Worm (Caenorhabditis elegans) whole organism, L3 larva: Measurements from ENCODE around the gene rhy-1.

Source experiments
- R02D3.7 ChIP-seq: fragments of 150-350 bp; optimal IDR thresholded peaks from 2 replicates; lab custom pipeline; 2014; ENCODE audit warnings: missing biosample characterization, missing genetic modification characterization
- ZK546.5 ChIP-seq: sonication (generic microtip); optimal IDR thresholded peaks from 2 replicates; lab custom pipeline; 2017; ENCODE audit warnings: missing biosample characterization, missing genetic modification characterization
- aly-2 ChIP-seq: fragments of 150-350 bp; optimal IDR thresholded peaks from 2 replicates; lab custom pipeline; 2014; ENCODE audit warnings: missing biosample characterization, missing genetic modification characterization
- ama-1 ChIP-seq: fragments of 150-350 bp; optimal IDR thresholded peaks from 2 replicates; lab custom pipeline; 2018
- ceh-16 ChIP-seq: sonication (generic microtip); optimal IDR thresholded peaks from 2 replicates; lab custom pipeline; 2017; ENCODE audit warnings: missing biosample characterization, missing genetic modification characterization
- ceh-28 ChIP-seq: fragments of 150-350 bp; optimal IDR thresholded peaks from 2 replicates; lab custom pipeline; 2014; ENCODE audit warnings: missing biosample characterization, missing genetic modification reagents, missing genetic modification characterization
- ceh-82 ChIP-seq: fragments of 150-350 bp; optimal IDR thresholded peaks from 2 replicates; lab custom pipeline; 2014; ENCODE audit warnings: missing biosample characterization, missing genetic modification characterization
- ceh-9 ChIP-seq: sonication (generic microtip); optimal IDR thresholded peaks from 2 replicates; lab custom pipeline; 2018; ENCODE audit warnings: missing biosample characterization, missing genetic modification characterization
- daf-12 ChIP-seq: fragments of 150-350 bp; optimal IDR thresholded peaks from 2 replicates; lab custom pipeline; 2014; ENCODE audit warnings: missing biosample characterization, missing genetic modification reagents, missing genetic modification characterization
- egl-27 ChIP-seq: sonication (generic microtip); optimal IDR thresholded peaks from 4 replicates; lab custom pipeline; 2017; ENCODE audit warnings: missing biosample characterization, missing genetic modification reagents, missing genetic modification characterization
- egl-5 ChIP-seq: fragments of 150-350 bp; optimal IDR thresholded peaks from 2 replicates; lab custom pipeline; 2017; ENCODE audit warnings: missing biosample characterization, missing genetic modification reagents, missing genetic modification characterization, inconsistent platforms
- elt-1 ChIP-seq: fragments of 150-350 bp; optimal IDR thresholded peaks from 2 replicates; lab custom pipeline; 2014; ENCODE audit warnings: missing biosample characterization, missing genetic modification characterization
- elt-2 ChIP-seq: sonication (generic microtip); optimal IDR thresholded peaks from 2 replicates; lab custom pipeline; 2016; ENCODE audit warnings: missing genetic modification reagents, mild to moderate bottlenecking, missing genetic modification characterization, missing compliant biosample characterization
- elt-3 ChIP-seq, 3 experiments: fragments of 150-350 bp in 1 of 3; sonication (generic microtip) in 2 of 3; optimal IDR thresholded peaks; 2 replicates in 2 of 3; 4 replicates in 1 of 3; lab custom pipeline; 2014 to 2017; ENCODE audit warnings: missing biosample characterization in 3 of 3, missing genetic modification characterization in 3 of 3
- fkh-10 ChIP-seq: sonication (generic microtip); optimal IDR thresholded peaks from 2 replicates; lab custom pipeline; 2017; ENCODE audit warnings: missing biosample characterization, missing genetic modification reagents, missing genetic modification characterization
- fkh-2 ChIP-seq: fragments of 150-350 bp; optimal IDR thresholded peaks from 2 replicates; lab custom pipeline; 2014; ENCODE audit warnings: missing biosample characterization, missing genetic modification reagents, missing genetic modification characterization
- fos-1 ChIP-seq: fragments of 150-350 bp; optimal IDR thresholded peaks from 2 replicates; lab custom pipeline; 2014; ENCODE audit warnings: missing biosample characterization, missing genetic modification characterization
- hmg-11 ChIP-seq: sonication (generic microtip); optimal IDR thresholded peaks from 2 replicates; lab custom pipeline; 2016; ENCODE audit warnings: missing genetic modification characterization, missing compliant biosample characterization
- jun-1 ChIP-seq: fragments of 150-350 bp; optimal IDR thresholded peaks from 2 replicates; lab custom pipeline; 2014; ENCODE audit warnings: missing biosample characterization, missing genetic modification reagents, missing genetic modification characterization
- lin-15B ChIP-seq: fragments of 150-350 bp; optimal IDR thresholded peaks from 2 replicates; lab custom pipeline; 2014; ENCODE audit warnings: missing biosample characterization, missing genetic modification characterization
- lin-39 ChIP-seq: fragments of 150-350 bp; optimal IDR thresholded peaks from 2 replicates; lab custom pipeline; 2018; ENCODE audit warnings: missing biosample characterization, missing genetic modification reagents, missing genetic modification characterization
- lsy-12 ChIP-seq: sonication (generic microtip); optimal IDR thresholded peaks from 2 replicates; lab custom pipeline; 2016; ENCODE audit warnings: mild to moderate bottlenecking, missing genetic modification characterization, missing compliant biosample characterization
- mdl-1 ChIP-seq: fragments of 150-350 bp; optimal IDR thresholded peaks from 2 replicates; lab custom pipeline; 2014; ENCODE audit warnings: missing biosample characterization, missing genetic modification characterization
- mml-1 ChIP-seq: fragments of 150-350 bp; sonication (generic microtip); optimal IDR thresholded peaks from 3 replicates; lab custom pipeline; 2014; ENCODE audit warnings: missing biosample characterization, missing genetic modification characterization
- nfya-1 ChIP-seq: sonication (generic microtip); optimal IDR thresholded peaks from 2 replicates; lab custom pipeline; 2017; ENCODE audit warnings: missing genetic modification characterization, mild to moderate bottlenecking, missing compliant biosample characterization, antibody characterized with exemption, moderate library complexity; ENCODE audit not compliant: insufficient read depth
- nhr-11 ChIP-seq: fragments of 150-350 bp; optimal IDR thresholded peaks from 2 replicates; lab custom pipeline; 2014; ENCODE audit warnings: missing biosample characterization, missing genetic modification characterization
- nhr-23 ChIP-seq: fragments of 150-350 bp; optimal IDR thresholded peaks from 2 replicates; lab custom pipeline; 2014; ENCODE audit warnings: missing biosample characterization, missing genetic modification reagents, missing genetic modification characterization
- nhr-237 ChIP-seq: fragments of 150-350 bp; optimal IDR thresholded peaks from 2 replicates; lab custom pipeline; 2014; ENCODE audit warnings: missing biosample characterization, missing genetic modification characterization
- nhr-25 ChIP-seq: sonication (generic microtip); optimal IDR thresholded peaks from 2 replicates; lab custom pipeline; 2017; ENCODE audit warnings: missing biosample characterization, missing genetic modification characterization
- nhr-28 ChIP-seq: fragments of 150-350 bp; optimal IDR thresholded peaks from 2 replicates; lab custom pipeline; 2014; ENCODE audit warnings: missing biosample characterization, missing genetic modification characterization
- nhr-43 ChIP-seq: sonication (generic microtip); optimal IDR thresholded peaks from 2 replicates; lab custom pipeline; 2016; ENCODE audit warnings: mild to moderate bottlenecking, missing genetic modification characterization, missing compliant biosample characterization; ENCODE audit not compliant: poor library complexity, severe bottlenecking
- nhr-76 ChIP-seq: fragments of 150-350 bp; sonication (generic microtip); optimal IDR thresholded peaks from 5 replicates; lab custom pipeline; 2014; ENCODE audit warnings: missing biosample characterization, missing genetic modification characterization
- nhr-77 ChIP-seq: fragments of 150-350 bp; optimal IDR thresholded peaks from 2 replicates; lab custom pipeline; 2014; ENCODE audit warnings: missing biosample characterization, missing genetic modification characterization
- pha-4 ChIP-seq: fragments of 150-350 bp; optimal IDR thresholded peaks from 2 replicates; lab custom pipeline; 2014; ENCODE audit warnings: missing biosample characterization, missing genetic modification reagents, missing genetic modification characterization
- pqm-1 ChIP-seq: fragments of 150-350 bp; optimal IDR thresholded peaks from 2 replicates; lab custom pipeline; 2017; ENCODE audit warnings: missing biosample characterization, missing genetic modification characterization, inconsistent platforms
- skn-1 ChIP-seq: fragments of 150-350 bp; optimal IDR thresholded peaks from 2 replicates; lab custom pipeline; 2014; ENCODE audit warnings: missing biosample characterization, missing genetic modification characterization
- snpc-4 ChIP-seq: fragments of 150-350 bp; optimal IDR thresholded peaks from 2 replicates; lab custom pipeline; 2014; ENCODE audit warnings: missing biosample characterization, missing genetic modification characterization
- tbx-2 ChIP-seq: sonication (generic microtip); optimal IDR thresholded peaks from 2 replicates; lab custom pipeline; 2016; ENCODE audit warnings: mild to moderate bottlenecking, missing genetic modification characterization, missing compliant biosample characterization
- unc-39 ChIP-seq: sonication (generic microtip); optimal IDR thresholded peaks from 4 replicates; lab custom pipeline; 2017; ENCODE audit warnings: missing biosample characterization, missing genetic modification characterization
- unc-62 ChIP-seq: fragments of 150-350 bp; sonication (generic microtip); optimal IDR thresholded peaks from 4 replicates; lab custom pipeline; 2014; ENCODE audit warnings: missing biosample characterization, missing genetic modification reagents, missing genetic modification characterization
- zag-1 ChIP-seq: fragments of 150-350 bp; optimal IDR thresholded peaks from 2 replicates; lab custom pipeline; 2014; ENCODE audit warnings: missing biosample characterization, missing genetic modification characterization
- ztf-11 ChIP-seq: fragments of 150-350 bp; optimal IDR thresholded peaks from 2 replicates; lab custom pipeline; 2014; ENCODE audit warnings: missing biosample characterization, missing genetic modification characterization
- ztf-4 ChIP-seq: fragments of 150-350 bp; optimal IDR thresholded peaks from 2 replicates; lab custom pipeline; 2014; ENCODE audit warnings: missing biosample characterization, missing genetic modification characterization

Gene rhy-1

ce11 chrII:9161023-9161422 is at the start of gene rhy-1:
Gene rhy-1, plus strand, starts transcription at chrII:9161379.
- TF ChIP-seq unc-39 (tag; lab: Kevin White, UChicago) (no peak), nhr-11 (no peak), nhr-43 (tag; lab: Kevin White, UChicago) (no peak), nhr-237 (no peak), jun-1 (tag; lab: Kevin White, UChicago) (no peak), ama-1 (no peak), ceh-28 (tag; lab: Kevin White, UChicago) (no peak), snpc-4 (no peak), daf-12 (no peak), elt-3 (tag; optimal IDR thresholded peaks at IDR 0.05; lab: Kevin White, UChicago) (no peak), nhr-76 (no peak), zag-1 (tag; lab: Kevin White, UChicago) (no peak), mml-1 (tag; lab: Kevin White, UChicago) (no peak), lsy-12 (tag; lab: Kevin White, UChicago) (no peak), ZK546.5 (tag; lab: Kevin White, UChicago) (no peak), fos-1 (no peak), pha-4 (tag; lab: Kevin White, UChicago) (no peak)

DNA sequence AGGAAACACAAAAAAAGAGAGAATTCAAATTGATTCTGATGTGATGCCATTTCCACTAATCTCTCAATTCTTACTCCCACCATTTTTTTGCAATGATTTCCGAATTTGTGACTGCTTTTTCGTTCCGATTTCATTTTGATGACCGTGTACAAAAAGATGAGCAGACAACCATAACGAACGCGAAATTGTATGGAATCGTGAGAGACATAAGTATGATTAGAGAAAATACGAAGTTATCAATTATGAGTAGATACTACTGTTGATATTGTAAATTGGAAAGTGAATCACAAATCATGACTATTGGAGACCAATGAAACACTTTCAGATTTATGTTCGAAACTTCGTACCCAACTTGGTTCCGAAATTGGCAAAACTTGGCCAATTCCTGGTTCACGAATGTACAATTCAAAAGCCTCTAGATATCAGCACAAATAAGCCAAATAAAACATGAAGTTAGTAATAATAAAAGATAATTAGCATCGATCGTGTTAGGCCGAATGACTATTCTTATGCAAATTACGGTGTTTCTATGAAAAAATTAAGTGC is 49.6 kb upstream of the rhy-1 start:
- TF ChIP-seq nhr-23 (tag; lab: Kevin White, UChicago) = no peak
- TF ChIP-seq zag-1 (tag; lab: Kevin White, UChicago) = no peak
- peak; percentile 59 for TF ChIP-seq pqm-1 (tag; lab: Kevin White, UChicago)
- peak; percentile 37 for TF ChIP-seq elt-2
- TF ChIP-seq ceh-16 (tag; lab: Kevin White, UChicago) = no peak
- no peak for TF ChIP-seq ceh-82
- no peak for TF ChIP-seq lin-39 (tag; lab: Kevin White, UChicago)
- TF ChIP-seq aly-2 (tag; lab: Kevin White, UChicago) = no peak
- TF ChIP-seq ceh-28 (tag; lab: Kevin White, UChicago) = no peak
- TF ChIP-seq, all 47 proteins: peak for 2

DNA sequence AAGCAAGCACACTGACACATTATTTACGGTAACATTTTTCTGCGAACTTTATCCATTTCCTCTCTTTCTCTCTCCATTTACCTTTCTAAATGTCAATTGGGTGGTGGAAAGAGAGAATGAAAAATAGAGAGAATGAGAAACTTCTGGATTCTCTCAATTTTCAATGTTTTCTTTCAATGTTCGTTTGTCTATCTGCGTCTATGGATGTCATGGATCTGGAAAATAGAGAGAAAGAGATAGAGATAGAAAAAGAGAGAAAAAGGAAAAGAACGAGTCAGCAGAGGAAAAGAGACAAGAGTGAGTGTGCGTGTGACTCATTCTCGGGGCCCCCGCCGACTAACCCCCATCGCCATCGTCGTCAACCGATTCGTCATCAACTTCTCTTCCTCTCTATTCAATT is 48.3 kb upstream of the rhy-1 start, which contains the start of gene jun-1:
TSS of gene jun-1 (plus strand) at position 307 of the 400 bp plus-strand sequence.
- TF ChIP-seq ceh-16 (tag; lab: Kevin White, UChicago) = no peak
- peak; percentile 83 for TF ChIP-seq ceh-28 (tag; lab: Kevin White, UChicago)
- peak; percentile 39 for TF ChIP-seq snpc-4
- no peak for TF ChIP-seq daf-12
- no peak for TF ChIP-seq ceh-9
- peak; percentile 64 for TF ChIP-seq egl-27 (tag; lab: Kevin White, UChicago)
- TF ChIP-seq nhr-77 (tag; lab: Kevin White, UChicago) = peak; percentile 38
- TF ChIP-seq hmg-11 (tag; lab: Kevin White, UChicago) = peak; percentile 67
- TF ChIP-seq ceh-82 = peak; percentile 54
- peak; percentile 52 for TF ChIP-seq lin-39 (tag; lab: Kevin White, UChicago)
- peak; percentile 98 for TF ChIP-seq pha-4 (tag; lab: Kevin White, UChicago)
- TF ChIP-seq pqm-1 (tag; lab: Kevin White, UChicago) = peak; percentile 23
- no peak for TF ChIP-seq fkh-2
- no peak for TF ChIP-seq egl-5 (tag; lab: Kevin White, UChicago)
- TF ChIP-seq nhr-23 (tag; lab: Kevin White, UChicago) = peak; percentile 99
- TF ChIP-seq unc-62 (GFP tag; lab: Kevin White, UChicago) = peak; percentile 55
- TF ChIP-seq fkh-10 (GFP tag; lab: Kevin White, UChicago) = peak; percentile 22
- peak; percentile 99 for TF ChIP-seq fos-1
- TF ChIP-seq mml-1 (tag; lab: Kevin White, UChicago) = no peak
- TF ChIP-seq ZK546.5 (tag; lab: Kevin White, UChicago) = no peak
- peak; percentile 53 for TF ChIP-seq lin-15B (tag; lab: Kevin White, UChicago)
- no peak for TF ChIP-seq ztf-4 (tag; lab: Kevin White, UChicago)
- TF ChIP-seq elt-3 (tag; optimal IDR thresholded peaks at IDR 0.05; lab: Kevin White, UChicago) = peak in 2 of 3 experiments; percentile 9 to 57
- peak; percentile 39 for TF ChIP-seq elt-1
- peak; percentile 54 for TF ChIP-seq skn-1 (tag; lab: Kevin White, UChicago)
- TF ChIP-seq nhr-76 = no peak
- no peak for TF ChIP-seq jun-1 (tag; lab: Kevin White, UChicago)
- TF ChIP-seq nhr-43 (tag; lab: Kevin White, UChicago) = peak; percentile 82
- TF ChIP-seq nhr-25 (tag; lab: Kevin White, UChicago) = peak; percentile 90
- peak; percentile 37 for TF ChIP-seq R02D3.7 (tag; lab: Kevin White, UChicago)
- peak; percentile 52 for TF ChIP-seq mdl-1 (tag; lab: Kevin White, UChicago)
- no peak for TF ChIP-seq unc-39 (tag; lab: Kevin White, UChicago)
- peak; percentile 56 for TF ChIP-seq nhr-11
- peak; percentile 74 for TF ChIP-seq lsy-12 (tag; lab: Kevin White, UChicago)
- TF ChIP-seq nhr-237 = no peak
- TF ChIP-seq nhr-28 = no peak
- TF ChIP-seq elt-2 = no peak
- no peak for TF ChIP-seq ama-1
- peak; percentile 38 for TF ChIP-seq tbx-2 (tag; lab: Kevin White, UChicago)
- no peak for TF ChIP-seq aly-2 (tag; lab: Kevin White, UChicago)
- TF ChIP-seq nfya-1 = peak; percentile 82
- TF ChIP-seq ztf-11 (tag; lab: Kevin White, UChicago) = no peak
